Fruit fly (Drosophila melanogaster): ENCODE data around the gene Tsp3A.

The Tsp3A gene

DNA sequence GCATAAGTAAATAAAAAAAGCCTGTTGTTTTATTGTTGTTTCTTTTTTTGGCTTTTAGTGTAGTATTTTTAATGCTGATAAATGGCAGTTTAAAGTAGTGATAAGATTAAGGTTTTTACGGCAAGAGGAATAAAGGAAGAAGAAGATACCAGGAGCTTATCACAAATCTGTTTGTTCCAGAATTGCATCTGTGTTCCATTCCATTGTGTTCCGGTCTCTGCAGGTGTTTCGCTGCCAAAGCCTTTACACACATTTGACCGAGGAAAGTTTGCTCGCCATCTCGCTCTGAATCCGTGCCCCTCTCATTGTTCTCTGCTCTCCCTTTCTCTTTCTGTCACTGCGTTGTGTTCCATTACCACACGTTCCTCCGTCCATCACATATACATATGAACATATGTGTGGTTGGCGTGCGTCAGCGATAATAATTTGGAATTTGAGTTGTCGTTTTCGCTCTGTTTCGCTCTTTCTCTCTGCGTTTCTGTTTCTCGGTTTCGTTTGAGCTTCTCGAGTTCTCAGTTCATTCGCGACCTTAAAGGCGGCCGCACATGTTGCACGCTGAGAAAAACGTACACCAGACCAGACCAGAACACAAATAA, 38.8 kb upstream of the Tsp3A start (continued):
- TF ChIP-seq jing (GFP tag; optimal IDR thresholded peaks at IDR 0.05) (no peak), chm (GFP tag; IDR thresholded peaks at IDR 0.05) (peak; percentile 24; the same call in 1 of the 2 replicates), CG8765 (GFP tag; IDR thresholded peaks at IDR 0.05) (no peak), pita (GFP tag; optimal IDR thresholded peaks at IDR 0.05) (no peak), wdn (GFP tag; IDR thresholded peaks at IDR 0.05) (no peak), bowl (GFP tag; IDR thresholded peaks at IDR 0.05) (no peak), sim (GFP tag; IDR thresholded peaks at IDR 0.05) (no peak), CG15011 (GFP tag; optimal IDR thresholded peaks at IDR 0.05) (no peak), run (tag; optimal IDR thresholded peaks at IDR 0.05) (no peak), Hr3 (GFP tag; optimal IDR thresholded peaks at IDR 0.05) (no peak), wor (GFP tag; IDR thresholded peaks at IDR 0.05) (no peak), repo (GFP tag; optimal IDR thresholded peaks at IDR 0.05) (no peak), Atf-2 (GFP tag; optimal IDR thresholded peaks at IDR 0.05) (no peak), CG7928 (GFP tag; optimal IDR thresholded peaks at IDR 0.05) (no peak), CG12236 (GFP tag; optimal IDR thresholded peaks at IDR 0.05) (no peak), Pdp1 (GFP tag; optimal IDR thresholded peaks at IDR 0.05) (no peak), CG8478 (optimal IDR thresholded peaks at IDR 0.05) (no peak), rib (GFP tag; IDR thresholded peaks at IDR 0.05) (no peak), ash1 (GFP tag; optimal IDR thresholded peaks at IDR 0.05) (no peak), so (GFP tag; IDR thresholded peaks at IDR 0.05) (0 out of 3 replicates have a peak, but pooled peaks have one; percentile 18), dan (GFP tag; IDR thresholded peaks at IDR 0.05) (no peak), pb (GFP tag; optimal IDR thresholded peaks at IDR 0.05) (no peak), CG15269 (tag; optimal IDR thresholded peaks at IDR 0.05) (no peak), CG18764 (GFP tag; optimal IDR thresholded peaks at IDR 0.05) (no peak), CG10209 (GFP tag; optimal IDR thresholded peaks at IDR 0.05) (no peak), Ptx1 (GFP tag; IDR thresholded peaks at IDR 0.05) (no peak), CG17802 (tag; optimal IDR thresholded peaks at IDR 0.05) (no peak), CG12744 (GFP tag; optimal IDR thresholded peaks at IDR 0.05) (no peak), Dip2 (GFP tag; IDR thresholded peaks at IDR 0.05) (no peak), CG10565 (GFP tag; optimal IDR thresholded peaks at IDR 0.05) (no peak), CG8944 (GFP tag; optimal IDR thresholded peaks at IDR 0.05) (no peak), CG8290 (GFP tag; optimal IDR thresholded peaks at IDR 0.05) (peak; percentile 32), CG8290 (tag; optimal IDR thresholded peaks at IDR 0.05) (no peak), nmo (GFP tag; optimal IDR thresholded peaks at IDR 0.05) (no peak), CG3065 (GFP tag; optimal IDR thresholded peaks at IDR 0.05) (no peak), CG17186 (GFP tag; optimal IDR thresholded peaks at IDR 0.05) (no peak), peb (GFP tag; IDR thresholded peaks at IDR 0.05) (no peak), chn (GFP tag; optimal IDR thresholded peaks at IDR 0.05) (no peak), tgo (GFP tag; IDR thresholded peaks at IDR 0.05) (no peak), ttk (GFP tag; IDR thresholded peaks at IDR 0.05) (no peak), zen2 (GFP tag; IDR thresholded peaks at IDR 0.05; ENCODE audit: partially characterized antibody) (no peak), phol (tag; optimal IDR thresholded peaks at IDR 0.05) (no peak), CG3847 (GFP tag; IDR thresholded peaks at IDR 0.05) (no peak), tio (GFP tag; optimal IDR thresholded peaks at IDR 0.05) (no peak), Hr78 (GFP tag; optimal IDR thresholded peaks at IDR 0.05) (no peak), Gug (GFP tag; IDR thresholded peaks at IDR 0.05) (no peak), sna (GFP tag; IDR thresholded peaks at IDR 0.05; ENCODE audit: partially characterized antibody) (no peak), Med (GFP tag) (peak; percentile 29), Neu2 (GFP tag; optimal IDR thresholded peaks at IDR 0.05; ENCODE audit: borderline replicate concordance) (no peak), CG13894 (tag; optimal IDR thresholded peaks at IDR 0.05) (no peak), chinmo (GFP tag; IDR thresholded peaks at IDR 0.05; ENCODE audit: partially characterized antibody) (peak; percentile 93), org-1 (GFP tag; optimal IDR thresholded peaks at IDR 0.05) (no peak)
